Worm (Caenorhabditis elegans) whole organism, L4 larva: ENCODE results near the gene dpy-13.
A peak's percentile ranks its signal among the peaks of the same experiment; 100 is the strongest.

Experiments
- F49E8.2 ChIP-seq: sonication (generic microtip); optimal IDR thresholded peaks from 2 replicates; lab custom pipeline; 2016; ENCODE audit warnings: missing compliant biosample characterization, mild to moderate bottlenecking, missing genetic modification characterization, borderline replicate concordance
- R02D3.7 ChIP-seq: fragments of 150-350 bp; sonication (generic microtip); optimal IDR thresholded peaks from 3 replicates; lab custom pipeline; 2014; ENCODE audit warnings: missing biosample characterization, missing genetic modification characterization
- T26A8.4 ChIP-seq: fragments of 200-800 bp; sonication (Bioruptor generic); IDR thresholded peaks from 2 replicates; pipeline ENCODE4 v1.3.6; 2022; ENCODE audit warnings: missing genetic modification characterization, missing compliant biosample characterization
- Y105C5A.15 ChIP-seq: fragments of 200-800 bp; sonication (Bioruptor generic); IDR thresholded peaks from 2 replicates; pipeline ENCODE4 v1.3.6; 2022; ENCODE audit warnings: missing genetic modification characterization, missing compliant biosample characterization
- ZK337.2 ChIP-seq: fragments of 200-800 bp; sonication (Bioruptor generic); IDR thresholded peaks from 2 replicates; pipeline ENCODE4 v1.3.6; 2022; ENCODE audit warnings: missing genetic modification reagents, missing genetic modification characterization, missing compliant biosample characterization
- ZK546.5 ChIP-seq, 2 experiments: sonication (generic microtip); optimal IDR thresholded peaks; 2 replicates each; lab custom pipeline; 2017; ENCODE audit warnings: missing biosample characterization in 2 of 2, missing genetic modification characterization in 2 of 2
- aha-1 ChIP-seq: fragments of 150-350 bp; peaks from one replicate; lab custom pipeline; 2014; ENCODE audit warnings: missing biosample characterization, missing genetic modification characterization
- ama-1 ChIP-seq: fragments of 150-350 bp; optimal IDR thresholded peaks from 2 replicates; lab custom pipeline; 2014; ENCODE audit warnings: inconsistent platforms, mixed read lengths
- arid-1 ChIP-seq: fragments of 200-800 bp; sonication (Bioruptor generic); conservative IDR thresholded peaks from 2 replicates; pipeline ENCODE4 v1.3.6; 2022; ENCODE audit warnings: missing genetic modification reagents, missing genetic modification characterization, missing compliant biosample characterization
- dmd-8 ChIP-seq: fragments of 200-800 bp; sonication (Bioruptor generic); IDR thresholded peaks from 2 replicates; pipeline ENCODE4 v1.3.6; 2022; ENCODE audit warnings: missing genetic modification characterization, missing compliant biosample characterization
- dpl-1 ChIP-seq: fragments of 150-350 bp; optimal IDR thresholded peaks from 2 replicates; lab custom pipeline; 2014; ENCODE audit warnings: missing biosample characterization, missing genetic modification reagents, missing genetic modification characterization
- duxl-1 ChIP-seq: sonication (generic microtip); optimal IDR thresholded peaks from 2 replicates; lab custom pipeline; 2016; ENCODE audit warnings: mild to moderate bottlenecking, missing genetic modification characterization, moderate library complexity, missing compliant biosample characterization; ENCODE audit not compliant: poor library complexity
- egl-27 ChIP-seq: sonication (generic microtip); optimal IDR thresholded peaks from 3 replicates; lab custom pipeline; 2017; ENCODE audit warnings: missing biosample characterization, missing genetic modification reagents, missing genetic modification characterization
- fkh-10 ChIP-seq: fragments of 150-350 bp; optimal IDR thresholded peaks from 2 replicates; lab custom pipeline; 2014; ENCODE audit warnings: missing biosample characterization, missing genetic modification reagents, missing genetic modification characterization
- hlh-11 ChIP-seq: fragments of 200-800 bp; sonication (Bioruptor generic); optimal IDR thresholded peaks from 2 replicates; lab custom pipeline; 2018; ENCODE audit warnings: mild to moderate bottlenecking, missing genetic modification characterization, missing compliant biosample characterization
- hlh-30 ChIP-seq: sonication (generic microtip); optimal IDR thresholded peaks from 2 replicates; lab custom pipeline; 2017; ENCODE audit warnings: antibody characterized with exemption, mild to moderate bottlenecking, missing genetic modification characterization, missing compliant biosample characterization; ENCODE audit not compliant: insufficient read depth
- jun-1 ChIP-seq: fragments of 150-350 bp; optimal IDR thresholded peaks from 2 replicates; lab custom pipeline; 2014; ENCODE audit warnings: missing biosample characterization, missing genetic modification reagents, missing genetic modification characterization
- lin-29 ChIP-seq: fragments of 200-800 bp; sonication (Bioruptor generic); IDR thresholded peaks from 2 replicates; pipeline ENCODE4 v1.3.6; 2022; ENCODE audit warnings: missing genetic modification reagents, missing genetic modification characterization, missing compliant biosample characterization
- lir-3 ChIP-seq: sonication (generic microtip); optimal IDR thresholded peaks from 2 replicates; lab custom pipeline; 2016; ENCODE audit warnings: mild to moderate bottlenecking, missing genetic modification characterization, missing compliant biosample characterization
- madf-9 ChIP-seq: fragments of 200-800 bp; sonication (Bioruptor generic); conservative IDR thresholded peaks from 2 replicates; pipeline ENCODE4 v1.3.6; 2022; ENCODE audit warnings: missing genetic modification reagents, missing genetic modification characterization, missing compliant biosample characterization
- mes-2 ChIP-seq: sonication (generic microtip); optimal IDR thresholded peaks from 2 replicates; lab custom pipeline; 2016; ENCODE audit warnings: missing genotype, mild to moderate bottlenecking, missing genetic modification characterization, missing compliant biosample characterization; ENCODE audit not compliant: poor library complexity, severe bottlenecking
- mxl-2 ChIP-seq: fragments of 200-800 bp; sonication (Bioruptor generic); conservative IDR thresholded peaks from 2 replicates; pipeline ENCODE4 v1.3.6; 2022; ENCODE audit warnings: missing genetic modification reagents, missing genetic modification characterization, missing compliant biosample characterization
- mxl-3 ChIP-seq: fragments of 200-800 bp; sonication (Bioruptor generic); optimal IDR thresholded peaks from 2 replicates; lab custom pipeline; 2018; ENCODE audit warnings: mild to moderate bottlenecking, missing genetic modification characterization, missing compliant biosample characterization
- nhr-102 ChIP-seq: sonication (generic microtip); optimal IDR thresholded peaks from 2 replicates; lab custom pipeline; 2016; ENCODE audit warnings: mild to moderate bottlenecking, missing genetic modification characterization, moderate library complexity, missing compliant biosample characterization
- nhr-28 ChIP-seq: fragments of 150-350 bp; optimal IDR thresholded peaks from 2 replicates; lab custom pipeline; 2014; ENCODE audit warnings: missing biosample characterization, missing genetic modification characterization
- nhr-42 ChIP-seq: fragments of 200-800 bp; sonication (Bioruptor generic); IDR thresholded peaks from 2 replicates; pipeline ENCODE4 v1.3.6; 2022; ENCODE audit warnings: missing genetic modification characterization, missing compliant biosample characterization
- nhr-6 ChIP-seq: fragments of 150-350 bp; optimal IDR thresholded peaks from 2 replicates; lab custom pipeline; 2014; ENCODE audit warnings: missing biosample characterization, missing genetic modification characterization
- nhr-76 ChIP-seq: fragments of 150-350 bp; optimal IDR thresholded peaks from 2 replicates; lab custom pipeline; 2014; ENCODE audit warnings: missing biosample characterization, missing genetic modification characterization
- nhr-77 ChIP-seq: fragments of 150-350 bp; optimal IDR thresholded peaks from 2 replicates; lab custom pipeline; 2014; ENCODE audit warnings: missing biosample characterization, missing genetic modification characterization
- pha-4 ChIP-seq, 2 experiments: fragments of 150-350 bp in 1 of 2; fragments of 200-800 bp in 1 of 2; sonication (Bioruptor generic) in 1 of 2; IDR thresholded peaks in 1 of 2; optimal IDR thresholded peaks in 1 of 2; 2 replicates each; pipeline versions ENCODE4 v1.3.6 to Lab custom; 2014 to 2022; ENCODE audit warnings: missing genetic modification characterization in 2 of 2, missing genetic modification reagents in 2 of 2, missing biosample characterization in 1 of 2, missing compliant biosample characterization in 1 of 2
- pqm-1 ChIP-seq: sonication (generic microtip); optimal IDR thresholded peaks from 2 replicates; lab custom pipeline; 2017; ENCODE audit warnings: missing biosample characterization, missing genetic modification characterization
- rbr-2 ChIP-seq: sonication (generic microtip); optimal IDR thresholded peaks from 2 replicates; lab custom pipeline; 2016; ENCODE audit warnings: missing genotype, missing genetic modification characterization, missing compliant biosample characterization
- sdz-12 ChIP-seq: fragments of 200-800 bp; sonication (Bioruptor generic); optimal IDR thresholded peaks from 2 replicates; lab custom pipeline; 2018; ENCODE audit warnings: mild to moderate bottlenecking, missing genetic modification characterization, missing compliant biosample characterization
- set-16 ChIP-seq: fragments of 200-800 bp; sonication (Bioruptor generic); IDR thresholded peaks from 2 replicates; pipeline ENCODE4 v1.3.6; 2022; ENCODE audit warnings: missing genetic modification reagents, missing genetic modification characterization, missing compliant biosample characterization
- skn-1 ChIP-seq: fragments of 150-350 bp; optimal IDR thresholded peaks from 2 replicates; lab custom pipeline; 2014; ENCODE audit warnings: missing biosample characterization, missing genetic modification characterization
- snpc-4 ChIP-seq: fragments of 150-350 bp; optimal IDR thresholded peaks from 2 replicates; lab custom pipeline; 2014; ENCODE audit warnings: missing biosample characterization, missing genetic modification characterization
- unc-39 ChIP-seq: sonication (generic microtip); optimal IDR thresholded peaks from 2 replicates; lab custom pipeline; 2017; ENCODE audit warnings: missing biosample characterization, missing genetic modification characterization
- unc-62 ChIP-seq, 3 experiments: fragments of 150-350 bp in 1 of 3; sonication (generic microtip); optimal IDR thresholded peaks in 2 of 3; peaks in 1 of 3; 1 replicate in 1 of 3; 2 replicates in 2 of 3; lab custom pipeline; 2014 to 2017; ENCODE audit warnings: missing biosample characterization in 3 of 3, missing genetic modification characterization in 3 of 3, missing genetic modification reagents in 3 of 3, missing genotype in 1 of 3
- zag-1 ChIP-seq: fragments of 150-350 bp; optimal IDR thresholded peaks from 2 replicates; lab custom pipeline; 2014; ENCODE audit warnings: missing biosample characterization, missing genetic modification characterization
- zip-2 ChIP-seq: fragments of 150-350 bp; optimal IDR thresholded peaks from 2 replicates; lab custom pipeline; 2014; ENCODE audit warnings: missing biosample characterization, missing genetic modification characterization

Gene dpy-13

ce11 chrIV:4218276-4218675 lies 17.1 kb upstream of the dpy-13 start:
- TF ChIP-seq T26A8.4 (GFP tag; lab: Robert Waterston, UW) (peak; percentile 66; the same call in 1 of the 2 replicates), mxl-3 (GFP tag; lab: Kevin White, UChicago) (no peak), nhr-77 (tag; lab: Kevin White, UChicago) (no peak), ZK546.5 (tag; optimal IDR thresholded peaks at IDR 0.05; lab: Kevin White, UChicago) (no peak), hlh-30 (tag; lab: Kevin White, UChicago) (no peak), zip-2 (tag; lab: Kevin White, UChicago) (no peak), sdz-12 (no peak)
- TF ChIP-seq, all 104 proteins: peak for 1

DNA sequence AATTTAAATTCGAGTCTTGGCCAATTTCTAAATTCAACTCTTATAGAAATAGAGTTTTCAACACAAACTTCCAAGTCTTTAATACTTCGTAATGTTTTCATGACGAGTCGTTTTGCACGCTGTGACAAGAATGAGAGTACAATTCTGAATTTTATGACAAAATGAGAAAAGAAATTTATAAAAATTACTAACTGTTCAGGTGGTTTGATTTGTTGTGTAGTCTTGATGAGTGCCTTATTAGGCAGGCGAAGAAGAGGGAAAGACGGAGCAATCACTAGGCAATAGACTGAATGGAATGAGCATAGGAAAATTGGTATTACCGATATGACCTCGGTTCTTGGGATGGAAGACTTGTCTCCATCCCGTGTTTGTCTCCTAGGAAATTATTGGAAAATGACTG lies 15.4 kb upstream of the dpy-13 start, which contains the start of gene F30B5.11:
Gene F30B5.11 (minus strand): TSS at position 101 of the 400 bp plus-strand sequence.
- TF ChIP-seq nhr-76 (tag; lab: Kevin White, UChicago): no peak
- no peak for TF ChIP-seq snpc-4 (tag; lab: Kevin White, UChicago)
- no peak for TF ChIP-seq R02D3.7
- no peak for TF ChIP-seq nhr-42 (GFP tag; lab: Robert Waterston, UW)
- no peak for TF ChIP-seq dmd-8 (GFP tag; lab: Robert Waterston, UW)
- TF ChIP-seq mes-2 (tag; lab: Kevin White, UChicago): no peak
- no peak for TF ChIP-seq nhr-102 (tag; lab: Kevin White, UChicago)
- no peak for TF ChIP-seq Y105C5A.15 (GFP tag; lab: Robert Waterston, UW)
- TF ChIP-seq skn-1 (tag; lab: Kevin White, UChicago): no peak
- no peak for TF ChIP-seq jun-1 (tag; lab: Kevin White, UChicago)

ce11 chrIV:4225851-4226250 lies 9.6 kb upstream of the dpy-13 start, which contains the start of gene srbc-71:
Gene srbc-71, minus strand, starts transcription at chrIV:4225951.
- peak; percentile 18 for TF ChIP-seq aha-1 (tag; lab: Kevin White, UChicago)
- TF ChIP-seq unc-39 (tag; lab: Kevin White, UChicago): no peak

DNA sequence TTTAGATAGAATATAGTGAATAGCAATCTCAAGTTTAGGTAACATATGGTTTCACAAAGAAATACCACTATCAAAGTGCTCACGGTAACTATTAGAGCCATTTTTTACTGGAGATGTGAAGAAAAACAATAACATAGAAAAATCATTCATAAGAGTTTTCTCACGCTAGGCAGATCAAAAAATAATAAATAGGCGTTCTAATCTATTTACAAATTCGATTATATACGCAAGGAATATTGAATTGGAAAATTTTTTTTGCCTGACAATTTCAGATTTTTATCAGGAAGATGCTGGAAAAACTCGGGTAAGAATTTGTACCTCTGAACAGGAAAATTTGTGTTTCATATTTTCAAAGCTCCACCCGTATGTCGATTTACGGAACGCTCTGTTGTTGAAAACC lies 7.5 kb upstream of the dpy-13 start, which contains the start of gene srbc-70:
Gene srbc-70 (minus strand): TSS at position 101 of the 400 bp plus-strand sequence.
- TF ChIP-seq hlh-11 (tag; lab: Kevin White, UChicago) (no peak), rbr-2 (tag; lab: Kevin White, UChicago) (no peak), nhr-6 (tag; lab: Kevin White, UChicago) (no peak), mxl-2 (GFP tag; lab: Robert Waterston, UW) (no peak), dmd-8 (GFP tag; lab: Robert Waterston, UW) (no peak), zag-1 (tag; lab: Kevin White, UChicago) (no peak), egl-27 (tag; lab: Kevin White, UChicago) (no peak), pha-4 (GFP tag; IDR thresholded peaks at IDR 0.05; lab: Robert Waterston, UW) (no peak), pha-4 (tag; optimal IDR thresholded peaks at IDR 0.05; lab: Kevin White, UChicago) (no peak), pqm-1 (tag; lab: Kevin White, UChicago) (no peak)
- TF ChIP-seq, all 104 proteins: peak for 0

- TF ChIP-seq unc-39 (tag; lab: Kevin White, UChicago) (no peak), set-16 (GFP tag; lab: Robert Waterston, UW) (peak; percentile 97), T26A8.4 (GFP tag; lab: Robert Waterston, UW) (peak; percentile 4; the same call in 1 of the 2 replicates)
Observed at ce11 chrIV:4236025-4236407, 602 bp downstream of the dpy-13 start.

ce11 chrIV:4236671-4237070 lies 1.3 kb downstream of the dpy-13 start:
- TF ChIP-seq nhr-28 (tag; lab: Kevin White, UChicago) (peak; percentile 24), pha-4 (GFP tag; IDR thresholded peaks at IDR 0.05; lab: Robert Waterston, UW) (no peak), pha-4 (tag; optimal IDR thresholded peaks at IDR 0.05; lab: Kevin White, UChicago) (no peak), dpl-1 (GFP tag; lab: Kevin White, UChicago) (peak; percentile 11), F49E8.2 (tag; lab: Kevin White, UChicago) (no peak), duxl-1 (tag; lab: Kevin White, UChicago) (peak; percentile 3), lir-3 (tag; lab: Kevin White, UChicago) (no peak), T26A8.4 (GFP tag; lab: Robert Waterston, UW) (peak; percentile 69; the same call in 1 of the 2 replicates), mxl-3 (GFP tag; lab: Kevin White, UChicago) (peak; percentile 42), arid-1 (GFP tag; lab: Robert Waterston, UW) (no peak), lin-29 (GFP tag; lab: Robert Waterston, UW) (0 out of 2 replicates have a peak, but pooled peaks have one; percentile 32), ama-1 (lab: Kevin White, UChicago) (peak; percentile 55), unc-62 (GFP tag; optimal IDR thresholded peaks at IDR 0.05 in 1 of 2; lab: Kevin White, UChicago) (peak in 1 of 2 experiments; percentile 40), unc-62 (tag; optimal IDR thresholded peaks at IDR 0.05; lab: Kevin White, UChicago) (no peak), fkh-10 (GFP tag; lab: Kevin White, UChicago) (no peak), hlh-11 (tag; lab: Kevin White, UChicago) (peak; percentile 12), madf-9 (GFP tag; lab: Robert Waterston, UW) (no peak), ZK337.2 (no peak)
